Fruit fly (Drosophila melanogaster): ENCODE results near the gene Ephrin.
A peak's percentile ranks its signal among the peaks of the same experiment; 100 is the strongest.

Gene Ephrin

dm6 chr4:558456-558855 lies 13.1 kb upstream of the Ephrin start:
- no peak for TF ChIP-seq Sp1 (GFP tag; optimal IDR thresholded peaks at IDR 0.05)
- TF ChIP-seq N (GFP tag; optimal IDR thresholded peaks at IDR 0.05) = no peak
- peak; percentile 55 for TF ChIP-seq CrebA (GFP tag; optimal IDR thresholded peaks at IDR 0.05; ENCODE audit: borderline replicate concordance)

DNA sequence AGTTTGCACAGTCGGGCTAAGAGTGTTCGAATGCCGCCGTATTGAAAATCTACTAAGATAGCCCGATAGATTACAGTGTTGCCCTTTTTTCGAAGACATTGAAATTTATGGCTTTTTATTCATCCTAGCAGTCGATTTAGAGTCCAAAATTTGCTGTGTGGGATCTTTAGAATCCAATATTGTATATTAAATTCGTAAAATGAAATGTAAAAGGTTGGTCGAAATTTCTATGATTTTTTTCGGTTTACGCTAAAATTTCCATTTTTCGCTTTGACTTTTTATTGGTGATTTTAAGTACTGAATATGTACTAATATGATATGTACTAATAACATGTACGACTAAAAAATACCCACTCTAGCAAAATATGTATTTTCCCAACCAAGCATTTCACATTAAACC lies 4.3 kb upstream of the Ephrin start:
- TF ChIP-seq sv (GFP tag; optimal IDR thresholded peaks at IDR 0.05) (no peak), dsf (GFP tag; optimal IDR thresholded peaks at IDR 0.05; ENCODE audit: borderline replicate concordance) (no peak), Hr83 (GFP tag; optimal IDR thresholded peaks at IDR 0.05; ENCODE audit: poor library complexity, severe bottlenecking) (no peak), Dfd (GFP tag; optimal IDR thresholded peaks at IDR 0.05) (no peak)

DNA sequence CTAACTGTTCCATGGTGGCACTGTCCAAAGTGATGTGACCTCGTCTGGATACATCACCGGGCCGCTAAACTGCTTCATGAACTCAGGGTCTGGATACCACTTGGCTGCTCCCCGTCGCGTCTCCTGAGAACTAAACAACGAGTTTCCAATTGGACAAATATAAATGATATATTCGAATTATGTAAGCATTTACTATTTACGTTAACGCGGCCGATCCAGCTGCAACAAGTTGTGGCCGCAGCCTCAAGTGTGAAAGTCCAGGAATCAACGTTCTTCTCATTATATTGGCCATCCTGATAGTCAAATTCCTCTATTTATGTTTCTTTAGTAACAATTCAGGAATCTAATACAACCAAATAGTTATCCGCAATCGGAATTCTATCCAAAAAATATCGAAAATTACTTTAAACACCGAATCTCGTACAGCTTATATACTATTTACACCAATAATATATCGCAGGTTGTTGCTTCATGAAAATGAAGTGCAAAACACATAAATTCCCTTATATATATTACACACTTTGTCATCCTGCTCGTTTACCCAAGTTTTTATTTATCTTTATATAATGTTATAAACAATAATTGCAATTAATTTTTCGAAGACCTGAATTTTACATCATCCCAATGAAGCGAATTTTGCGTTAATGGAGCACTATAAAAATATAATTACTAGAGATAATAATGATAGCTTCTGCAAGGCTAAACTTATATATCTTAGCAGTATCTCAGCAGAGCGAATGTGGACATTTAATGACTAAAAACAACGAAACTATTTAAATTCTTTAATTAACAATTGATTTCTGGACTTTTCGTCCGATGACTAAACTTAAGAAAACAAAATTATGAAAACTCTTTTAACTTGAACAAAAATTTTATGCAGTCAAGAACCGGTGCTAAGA lies 902 bp upstream of the Ephrin start:
- TF ChIP-seq brk (GFP tag; optimal IDR thresholded peaks at IDR 0.05) (no peak), N (GFP tag; optimal IDR thresholded peaks at IDR 0.05) (peak; percentile 98), lola (GFP tag; optimal IDR thresholded peaks at IDR 0.05) (peak; percentile 15), Sp1 (GFP tag; optimal IDR thresholded peaks at IDR 0.05) (no peak), CrebA (GFP tag; optimal IDR thresholded peaks at IDR 0.05; ENCODE audit: borderline replicate concordance) (no peak), sv (GFP tag; optimal IDR thresholded peaks at IDR 0.05) (no peak), Abd-B (GFP tag; optimal IDR thresholded peaks at IDR 0.05) (no peak), woc (GFP tag; optimal IDR thresholded peaks at IDR 0.05) (peak; percentile 34), Hr78 (GFP tag; optimal IDR thresholded peaks at IDR 0.05) (peak; percentile 88)

- TF ChIP-seq brk (GFP tag; optimal IDR thresholded peaks at IDR 0.05) (no peak), jim (GFP tag; optimal IDR thresholded peaks at IDR 0.05) (no peak), dmrt93B (GFP tag; optimal IDR thresholded peaks at IDR 0.05) (no peak)
These were observed 4.9 kb downstream of the Ephrin start for dm6 chr4:576439-576838.

DNA sequence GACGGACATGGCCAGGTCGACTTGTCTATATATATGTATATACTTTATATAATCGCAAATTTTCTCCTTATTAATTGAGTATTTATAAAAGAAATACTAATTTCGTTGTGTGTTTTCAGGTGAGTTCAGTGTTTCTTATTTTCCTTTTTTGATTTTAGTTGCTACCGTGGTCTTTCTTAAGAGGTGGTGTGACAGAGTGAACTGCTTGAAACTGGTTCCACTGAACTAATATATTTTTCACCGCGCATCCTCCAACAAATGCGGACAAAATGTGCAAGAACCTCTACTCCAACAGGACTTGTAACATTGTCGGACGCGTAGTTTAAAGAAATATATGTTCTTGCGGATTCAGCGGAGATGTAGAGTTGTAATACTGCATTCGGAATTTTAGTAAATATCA lies 11.3 kb downstream of the Ephrin start, which contains the start of gene CG1909:
CG1909 (plus strand) TSS at position 273 of the 400 bp plus-strand sequence.
- TF ChIP-seq dsf (GFP tag; optimal IDR thresholded peaks at IDR 0.05; ENCODE audit: borderline replicate concordance) (no peak), Hnf4 (GFP tag; optimal IDR thresholded peaks at IDR 0.05) (no peak), ey (GFP tag; optimal IDR thresholded peaks at IDR 0.05) (no peak), sv (GFP tag; optimal IDR thresholded peaks at IDR 0.05) (no peak), dl (GFP tag; optimal IDR thresholded peaks at IDR 0.05; ENCODE audit: insufficient read depth in 1 of 2, partially characterized antibody in 2 of 2) (no peak), woc (GFP tag; optimal IDR thresholded peaks at IDR 0.05) (no peak), foxo (GFP tag; optimal IDR thresholded peaks at IDR 0.05) (no peak), br (GFP tag; optimal IDR thresholded peaks at IDR 0.05) (no peak), CrebA (GFP tag; optimal IDR thresholded peaks at IDR 0.05; ENCODE audit: borderline replicate concordance) (no peak), Dfd (GFP tag; optimal IDR thresholded peaks at IDR 0.05) (no peak), rgr (GFP tag; optimal IDR thresholded peaks at IDR 0.05) (no peak)

DNA sequence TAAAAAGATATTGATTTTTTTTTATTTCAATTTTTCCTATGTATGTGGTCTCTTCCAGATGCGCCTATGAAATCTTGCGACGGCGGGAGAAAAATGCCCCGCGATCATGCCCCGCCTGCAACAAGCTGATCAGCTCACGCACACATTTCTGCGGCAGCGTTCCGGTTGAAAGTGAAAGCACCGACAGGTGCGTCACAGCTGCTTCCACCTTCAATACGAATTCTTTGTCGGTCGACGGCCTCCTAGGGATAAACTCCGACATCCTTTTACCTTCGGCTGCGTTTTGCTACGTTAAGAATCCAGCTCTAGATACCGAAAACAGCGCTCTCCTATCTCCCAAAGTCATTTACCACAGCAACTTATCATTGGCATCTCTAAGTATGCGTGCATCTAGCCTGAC lies 17.0 kb downstream of the Ephrin start:
- TF ChIP-seq dsf (GFP tag; optimal IDR thresholded peaks at IDR 0.05; ENCODE audit: borderline replicate concordance) = no peak
- TF ChIP-seq N (GFP tag; optimal IDR thresholded peaks at IDR 0.05) = no peak
- TF ChIP-seq Hr78 (GFP tag; optimal IDR thresholded peaks at IDR 0.05) = no peak
- no peak for TF ChIP-seq CG9705 (GFP tag; optimal IDR thresholded peaks at IDR 0.05)
- no peak for TF ChIP-seq Hnf4 (GFP tag; optimal IDR thresholded peaks at IDR 0.05)
- no peak for TF ChIP-seq Hr83 (GFP tag; optimal IDR thresholded peaks at IDR 0.05; ENCODE audit: poor library complexity, severe bottlenecking)
- TF ChIP-seq pan (optimal IDR thresholded peaks at IDR 0.05) = no peak
- no peak for TF ChIP-seq jim (GFP tag; optimal IDR thresholded peaks at IDR 0.05)
- TF ChIP-seq woc (GFP tag; optimal IDR thresholded peaks at IDR 0.05) = no peak
- no peak for TF ChIP-seq sv (GFP tag; optimal IDR thresholded peaks at IDR 0.05)
- no peak for TF ChIP-seq tai (GFP tag; optimal IDR thresholded peaks at IDR 0.05)
- TF ChIP-seq OdsH (GFP tag; optimal IDR thresholded peaks at IDR 0.05) = no peak
- TF ChIP-seq foxo (GFP tag; optimal IDR thresholded peaks at IDR 0.05) = no peak
- no peak for TF ChIP-seq lola (GFP tag; optimal IDR thresholded peaks at IDR 0.05)
- no peak for TF ChIP-seq usp (GFP tag; optimal IDR thresholded peaks at IDR 0.05)
- no peak for TF ChIP-seq psq (GFP tag; optimal IDR thresholded peaks at IDR 0.05)

Data from whole organism, wandering third instar larva.